Worm (Caenorhabditis elegans) whole organism, L1 larva: ENCODE data around the gene pdf-1.

Source experiments
- C04F5.9 ChIP-seq: sonication (generic microtip); optimal IDR thresholded peaks from 2 replicates; lab custom pipeline; 2016; ENCODE audit warnings: missing genetic modification characterization, missing compliant biosample characterization
- C16A3.4 ChIP-seq: fragments of 150-350 bp; optimal IDR thresholded peaks from 2 replicates; lab custom pipeline; 2014; ENCODE audit warnings: missing biosample characterization, missing genetic modification characterization
- C34B4.2 ChIP-seq: sonication (generic microtip); optimal IDR thresholded peaks from 2 replicates; lab custom pipeline; 2017; ENCODE audit warnings: mild to moderate bottlenecking, missing genetic modification characterization, missing compliant biosample characterization
- F16B12.6 ChIP-seq: fragments of 150-350 bp; optimal IDR thresholded peaks from 2 replicates; lab custom pipeline; 2014; ENCODE audit warnings: missing biosample characterization, missing genetic modification characterization
- ama-1 ChIP-seq: fragments of 150-350 bp; optimal IDR thresholded peaks from 2 replicates; lab custom pipeline; 2014
- ceh-88 ChIP-seq: fragments of 200-800 bp; sonication (Bioruptor generic); IDR thresholded peaks from 2 replicates; pipeline ENCODE4 v1.3.6; 2022; ENCODE audit warnings: missing genetic modification characterization, missing compliant biosample characterization
- ces-1 ChIP-seq: fragments of 150-350 bp; optimal IDR thresholded peaks from 2 replicates; lab custom pipeline; 2014; ENCODE audit warnings: missing biosample characterization, missing genetic modification reagents, missing genetic modification characterization
- dpl-1 ChIP-seq, 3 experiments: fragments of 150-350 bp in 2 of 3; sonication (generic microtip) in 1 of 3; optimal IDR thresholded peaks; 2 replicates each; lab custom pipeline; 2014 to 2017; ENCODE audit warnings: missing biosample characterization in 3 of 3, missing genetic modification characterization in 3 of 3, missing genetic modification reagents in 3 of 3
- egl-13 ChIP-seq: sonication (generic microtip); optimal IDR thresholded peaks from 2 replicates; lab custom pipeline; 2016; ENCODE audit warnings: missing genotype, missing genetic modification reagents, missing genetic modification characterization, missing compliant biosample characterization
- egl-27 ChIP-seq, 2 experiments: fragments of 150-350 bp in 1 of 2; sonication (generic microtip); optimal IDR thresholded peaks; 3 replicates each; lab custom pipeline; 2017 to 2018; ENCODE audit warnings: missing biosample characterization in 2 of 2, missing genetic modification characterization in 2 of 2, missing genetic modification reagents in 2 of 2
- elt-2 ChIP-seq: sonication (generic microtip); optimal IDR thresholded peaks from 2 replicates; lab custom pipeline; 2016; ENCODE audit warnings: missing genetic modification characterization, mild to moderate bottlenecking, inconsistent platforms, missing compliant biosample characterization, missing genetic modification reagents
- elt-3 ChIP-seq, 6 experiments: fragments of 150-350 bp in 1 of 6; sonication (generic microtip); optimal IDR thresholded peaks; 2 replicates each; lab custom pipeline; 2017 to 2018; ENCODE audit warnings: missing biosample characterization in 6 of 6, missing genetic modification characterization in 6 of 6, inconsistent platforms in 1 of 6
- fkh-10 ChIP-seq: sonication (generic microtip); optimal IDR thresholded peaks from 2 replicates; lab custom pipeline; 2017; ENCODE audit warnings: missing biosample characterization, missing genetic modification reagents, missing genetic modification characterization
- fkh-4 ChIP-seq: sonication (generic microtip); optimal IDR thresholded peaks from 2 replicates; lab custom pipeline; 2016; ENCODE audit warnings: missing compliant biosample characterization, missing genetic modification characterization, borderline replicate concordance
- fkh-8 ChIP-seq: sonication (generic microtip); optimal IDR thresholded peaks from 2 replicates; lab custom pipeline; 2016; ENCODE audit warnings: mild to moderate bottlenecking, missing genetic modification characterization, missing compliant biosample characterization
- fos-1 ChIP-seq: fragments of 150-350 bp; optimal IDR thresholded peaks from 2 replicates; lab custom pipeline; 2014; ENCODE audit warnings: missing biosample characterization, missing genetic modification characterization
- grh-1 ChIP-seq: fragments of 200-800 bp; sonication (Bioruptor generic); IDR thresholded peaks from 2 replicates; pipeline ENCODE4 v1.3.6; 2022; ENCODE audit warnings: missing genetic modification reagents, missing genetic modification characterization, missing compliant biosample characterization
- hlh-17 ChIP-seq: fragments of 200-800 bp; sonication (Bioruptor generic); optimal IDR thresholded peaks from 2 replicates; lab custom pipeline; 2018; ENCODE audit warnings: missing genetic modification characterization, mild to moderate bottlenecking, missing compliant biosample characterization, moderate library complexity, borderline replicate concordance
- hlh-4 ChIP-seq: sonication (generic microtip); optimal IDR thresholded peaks from 2 replicates; lab custom pipeline; 2016; ENCODE audit warnings: mild to moderate bottlenecking, missing genetic modification characterization, missing compliant biosample characterization
- hpl-2 ChIP-seq: fragments of 150-350 bp; optimal IDR thresholded peaks from 2 replicates; lab custom pipeline; 2014; ENCODE audit warnings: missing biosample characterization, missing genetic modification reagents, missing genetic modification characterization
- irx-1 ChIP-seq: sonication (generic microtip); optimal IDR thresholded peaks from 2 replicates; lab custom pipeline; 2016; ENCODE audit warnings: missing genetic modification characterization, missing compliant biosample characterization
- isw-1 ChIP-seq: fragments of 200-800 bp; sonication (Bioruptor generic); IDR thresholded peaks from 2 replicates; pipeline ENCODE4 v1.3.6; 2022; ENCODE audit warnings: missing genetic modification characterization, missing compliant biosample characterization
- jun-1 ChIP-seq: fragments of 150-350 bp; optimal IDR thresholded peaks from 2 replicates; lab custom pipeline; 2014; ENCODE audit warnings: missing biosample characterization, missing genetic modification reagents, missing genetic modification characterization
- lin-13 ChIP-seq: fragments of 150-350 bp; optimal IDR thresholded peaks from 2 replicates; lab custom pipeline; 2014; ENCODE audit warnings: missing biosample characterization, missing genetic modification reagents, missing genetic modification characterization
- lin-14 ChIP-seq: fragments of 200-800 bp; sonication (Bioruptor generic); optimal IDR thresholded peaks from 2 replicates; lab custom pipeline; 2018; ENCODE audit warnings: mild to moderate bottlenecking, missing genetic modification characterization, moderate library complexity, missing compliant biosample characterization
- lin-15B ChIP-seq: fragments of 150-350 bp; sonication (generic microtip); optimal IDR thresholded peaks from 3 replicates; lab custom pipeline; 2014; ENCODE audit warnings: missing biosample characterization, missing genetic modification characterization
- lir-3 ChIP-seq: sonication (generic microtip); optimal IDR thresholded peaks from 2 replicates; lab custom pipeline; 2016; ENCODE audit warnings: mild to moderate bottlenecking, missing genetic modification characterization, moderate library complexity, missing compliant biosample characterization; ENCODE audit not compliant: poor library complexity
- lsy-2 ChIP-seq, 2 experiments: fragments of 150-350 bp; optimal IDR thresholded peaks; 2 replicates each; lab custom pipeline; 2014; ENCODE audit warnings: missing biosample characterization in 2 of 2, missing genetic modification characterization in 2 of 2
- mef-2 ChIP-seq: fragments of 150-350 bp; optimal IDR thresholded peaks from 2 replicates; lab custom pipeline; 2014; ENCODE audit warnings: missing biosample characterization, missing genetic modification characterization
- mep-1 ChIP-seq: fragments of 150-350 bp; optimal IDR thresholded peaks from 2 replicates; lab custom pipeline; 2014; ENCODE audit warnings: missing biosample characterization, missing genetic modification characterization
- nhr-11 ChIP-seq: fragments of 150-350 bp; optimal IDR thresholded peaks from 2 replicates; lab custom pipeline; 2014; ENCODE audit warnings: missing biosample characterization, missing genetic modification characterization
- nhr-12 ChIP-seq: sonication (generic microtip); optimal IDR thresholded peaks from 2 replicates; lab custom pipeline; 2017; ENCODE audit warnings: missing biosample characterization, missing genetic modification characterization
- nhr-20 ChIP-seq: sonication (generic microtip); optimal IDR thresholded peaks from 2 replicates; lab custom pipeline; 2016; ENCODE audit warnings: mild to moderate bottlenecking, missing genetic modification characterization, missing compliant biosample characterization
- nhr-28 ChIP-seq: fragments of 150-350 bp; optimal IDR thresholded peaks from 2 replicates; lab custom pipeline; 2014; ENCODE audit warnings: missing biosample characterization, missing genetic modification characterization
- nhr-47 ChIP-seq: sonication (generic microtip); optimal IDR thresholded peaks from 2 replicates; lab custom pipeline; 2016; ENCODE audit warnings: mild to moderate bottlenecking, missing genetic modification characterization, moderate library complexity, missing compliant biosample characterization
- nhr-71 ChIP-seq: sonication (generic microtip); optimal IDR thresholded peaks from 2 replicates; lab custom pipeline; 2016; ENCODE audit warnings: mild to moderate bottlenecking, missing genetic modification characterization, moderate library complexity, missing compliant biosample characterization
- nhr-76 ChIP-seq: sonication (generic microtip); optimal IDR thresholded peaks from 2 replicates; lab custom pipeline; 2017; ENCODE audit warnings: missing biosample characterization, missing genetic modification characterization
- nhr-77 ChIP-seq: fragments of 150-350 bp; optimal IDR thresholded peaks from 2 replicates; lab custom pipeline; 2014; ENCODE audit warnings: missing biosample characterization, missing genetic modification characterization
- nhr-84 ChIP-seq: sonication (generic microtip); optimal IDR thresholded peaks from 2 replicates; lab custom pipeline; 2017; ENCODE audit warnings: missing biosample characterization, missing genetic modification characterization
- nhr-85 ChIP-seq: sonication (generic microtip); peaks from one replicate; lab custom pipeline; 2016; ENCODE audit warnings: missing genetic modification characterization, inconsistent platforms, missing compliant biosample characterization
- pag-3 ChIP-seq: sonication (generic microtip); optimal IDR thresholded peaks from 2 replicates; lab custom pipeline; 2017; ENCODE audit warnings: missing genetic modification characterization, mild to moderate bottlenecking, missing compliant biosample characterization, antibody characterized with exemption, borderline replicate concordance; ENCODE audit not compliant: insufficient read depth
- pax-3 ChIP-seq: fragments of 200-800 bp; sonication (Bioruptor generic); optimal IDR thresholded peaks from 2 replicates; lab custom pipeline; 2018; ENCODE audit warnings: mild to moderate bottlenecking, missing genetic modification characterization, moderate library complexity, missing compliant biosample characterization
- pqm-1 ChIP-seq: sonication (generic microtip); optimal IDR thresholded peaks from 3 replicates; lab custom pipeline; 2017; ENCODE audit warnings: missing biosample characterization, missing genetic modification characterization
- rnt-1 ChIP-seq: sonication (generic microtip); optimal IDR thresholded peaks from 2 replicates; lab custom pipeline; 2016; ENCODE audit warnings: mild to moderate bottlenecking, missing genetic modification characterization, moderate library complexity, missing compliant biosample characterization
- skn-1 ChIP-seq: fragments of 150-350 bp; optimal IDR thresholded peaks from 2 replicates; lab custom pipeline; 2014; ENCODE audit warnings: missing biosample characterization, missing genetic modification characterization
- snpc-4 ChIP-seq: fragments of 150-350 bp; optimal IDR thresholded peaks from 2 replicates; lab custom pipeline; 2014; ENCODE audit warnings: missing biosample characterization, missing genetic modification characterization
- sptf-1 ChIP-seq: fragments of 150-350 bp; optimal IDR thresholded peaks from 2 replicates; lab custom pipeline; 2014; ENCODE audit warnings: missing biosample characterization, missing genetic modification characterization
- swsn-7 ChIP-seq: sonication (generic microtip); optimal IDR thresholded peaks from 2 replicates; lab custom pipeline; 2016; ENCODE audit warnings: missing genetic modification characterization, missing compliant biosample characterization
- tbx-2 ChIP-seq: sonication (generic microtip); optimal IDR thresholded peaks from 2 replicates; lab custom pipeline; 2016; ENCODE audit warnings: missing genetic modification characterization, missing compliant biosample characterization
- unc-30 ChIP-seq: sonication (generic microtip); optimal IDR thresholded peaks from 2 replicates; lab custom pipeline; 2017; ENCODE audit warnings: missing biosample characterization, missing genetic modification characterization
- unc-98 ChIP-seq: fragments of 200-800 bp; sonication (Bioruptor generic); IDR thresholded peaks from 2 replicates; pipeline ENCODE4 v1.3.6; 2022; ENCODE audit warnings: missing genetic modification characterization, missing compliant biosample characterization
- ztf-11 ChIP-seq, 2 experiments: sonication (generic microtip); optimal IDR thresholded peaks; 2 replicates each; lab custom pipeline; 2016 to 2017; ENCODE audit warnings: missing genetic modification characterization in 2 of 2, missing biosample characterization in 1 of 2, missing compliant biosample characterization in 1 of 2

The pdf-1 gene

ce11 chrIII:6912381-6912780 is at the start of gene pdf-1:
Gene pdf-1, minus strand, starts transcription at chrIII:6912481.
- TF ChIP-seq lin-13 (GFP tag; lab: Kevin White, UChicago) = no peak
- TF ChIP-seq lin-14 (GFP tag; lab: Kevin White, UChicago) = peak; percentile 2

ce11 chrIII:6961167-6961566 is 48.9 kb upstream of the pdf-1 start:
- TF ChIP-seq ama-1 (lab: Kevin White, UChicago) (peak; percentile 40), irx-1 (tag; lab: Kevin White, UChicago) (no peak), egl-13 (tag; lab: Kevin White, UChicago) (no peak), nhr-77 (no peak), lsy-2 (tag; optimal IDR thresholded peaks at IDR 0.05; lab: Kevin White, UChicago) (peak; percentile 94 to 98), hlh-4 (tag; lab: Kevin White, UChicago) (no peak), lin-14 (GFP tag; lab: Kevin White, UChicago) (peak; percentile 24), isw-1 (GFP tag; lab: Robert Waterston, UW) (0 out of 2 replicates have a peak, but pooled peaks have one; percentile 10), nhr-84 (no peak), nhr-11 (tag; lab: Kevin White, UChicago) (no peak), snpc-4 (tag; lab: Kevin White, UChicago) (no peak), ztf-11 (tag; optimal IDR thresholded peaks at IDR 0.05; lab: Kevin White, UChicago) (no peak), swsn-7 (tag; lab: Kevin White, UChicago) (peak; percentile 9), rnt-1 (tag; lab: Kevin White, UChicago) (peak; percentile 25), nhr-85 (tag; lab: Kevin White, UChicago) (no peak), unc-30 (no peak), skn-1 (tag; lab: Kevin White, UChicago) (peak; percentile 91), elt-2 (tag; lab: Kevin White, UChicago) (no peak), C34B4.2 (no peak), C04F5.9 (no peak), fkh-10 (GFP tag; lab: Kevin White, UChicago) (peak; percentile 0), F16B12.6 (tag; lab: Kevin White, UChicago) (peak; percentile 90), grh-1 (GFP tag; lab: Robert Waterston, UW) (no peak), sptf-1 (no peak), unc-98 (GFP tag; lab: Robert Waterston, UW) (no peak), hpl-2 (GFP tag; lab: Kevin White, UChicago) (no peak), nhr-28 (tag; lab: Kevin White, UChicago) (no peak), fkh-4 (tag; lab: Kevin White, UChicago) (no peak), nhr-71 (tag; lab: Kevin White, UChicago) (peak; percentile 34), dpl-1 (GFP tag; optimal IDR thresholded peaks at IDR 0.05; lab: Kevin White, UChicago) (peak; percentile 52 to 78 (median 69)), nhr-47 (tag; lab: Kevin White, UChicago) (peak; percentile 4), egl-27 (tag; optimal IDR thresholded peaks at IDR 0.05; lab: Kevin White, UChicago) (no peak), nhr-12 (tag; lab: Kevin White, UChicago) (no peak), lin-15B (tag; lab: Kevin White, UChicago) (no peak), tbx-2 (peak; percentile 2), elt-3 (tag; optimal IDR thresholded peaks at IDR 0.05; lab: Kevin White, UChicago) (peak in 1 of 6 experiments; percentile 1), hlh-17 (no peak), mep-1 (tag; lab: Kevin White, UChicago) (peak; percentile 75), pax-3 (no peak), jun-1 (no peak), fkh-8 (tag; lab: Kevin White, UChicago) (no peak), nhr-76 (tag; lab: Kevin White, UChicago) (no peak), mef-2 (tag; lab: Kevin White, UChicago) (no peak), lir-3 (tag; lab: Kevin White, UChicago) (no peak), ces-1 (GFP tag; lab: Kevin White, UChicago) (no peak), pag-3 (tag; lab: Kevin White, UChicago) (no peak), fos-1 (no peak), pqm-1 (tag; lab: Kevin White, UChicago) (no peak), C16A3.4 (tag; lab: Kevin White, UChicago) (peak; percentile 67), nhr-20 (tag; lab: Kevin White, UChicago) (peak; percentile 25), ceh-88 (GFP tag; lab: Robert Waterston, UW) (no peak)
